Worm (Caenorhabditis elegans): ENCODE data around the gene F49F1.2.

The F49F1.2 gene

DNA sequence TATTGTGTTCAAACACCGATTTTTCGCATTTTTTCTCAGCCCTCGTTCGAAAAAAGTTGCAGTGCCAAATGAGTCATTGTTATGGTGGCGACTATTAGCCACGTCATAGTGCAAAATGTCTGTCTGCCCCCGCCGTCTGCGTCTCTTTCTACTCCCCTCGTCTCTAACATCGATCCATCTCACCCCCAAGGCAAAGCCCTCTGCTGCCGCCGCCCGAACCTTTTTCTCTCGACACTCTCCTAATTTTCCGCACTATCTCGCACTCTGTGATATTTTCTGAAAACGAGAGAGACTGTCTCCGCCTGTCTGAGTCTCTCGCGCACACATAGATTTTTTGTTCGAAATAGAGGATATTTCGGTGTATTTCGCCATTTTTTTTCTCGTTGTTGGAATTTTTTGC, 22.7 kb upstream of the F49F1.2 start (continued):
- TF ChIP-seq sma-9 (GFP tag; optimal IDR thresholded peaks at IDR 0.05) (peak; percentile 89), sma-9 (tag; optimal IDR thresholded peaks at IDR 0.05) (no peak), unc-39 (tag; optimal IDR thresholded peaks at IDR 0.05) (no peak), lin-13 (GFP tag; optimal IDR thresholded peaks at IDR 0.05) (peak; percentile 66), nhr-25 (tag; optimal IDR thresholded peaks at IDR 0.05) (peak; percentile 51), ZK546.5 (tag; optimal IDR thresholded peaks at IDR 0.05) (no peak), R02D3.7 (tag; optimal IDR thresholded peaks at IDR 0.05) (no peak), zag-1 (tag; optimal IDR thresholded peaks at IDR 0.05) (peak; percentile 54), mab-5 (tag; optimal IDR thresholded peaks at IDR 0.05) (peak; percentile 23), egl-27 (tag; optimal IDR thresholded peaks at IDR 0.05) (peak; percentile 67), skn-1 (tag; optimal IDR thresholded peaks at IDR 0.05) (no peak)

ce11 chrIV:4094364-4094763, 21.4 kb upstream of the F49F1.2 start:
- TF ChIP-seq elt-1 (tag; optimal IDR thresholded peaks at IDR 0.05) (no peak), nhr-23 (tag; optimal IDR thresholded peaks at IDR 0.05) (no peak), unc-55 (GFP tag; optimal IDR thresholded peaks at IDR 0.05) (peak; percentile 0), nhr-77 (tag; optimal IDR thresholded peaks at IDR 0.05) (no peak), ZK546.5 (tag; optimal IDR thresholded peaks at IDR 0.05) (no peak)

DNA sequence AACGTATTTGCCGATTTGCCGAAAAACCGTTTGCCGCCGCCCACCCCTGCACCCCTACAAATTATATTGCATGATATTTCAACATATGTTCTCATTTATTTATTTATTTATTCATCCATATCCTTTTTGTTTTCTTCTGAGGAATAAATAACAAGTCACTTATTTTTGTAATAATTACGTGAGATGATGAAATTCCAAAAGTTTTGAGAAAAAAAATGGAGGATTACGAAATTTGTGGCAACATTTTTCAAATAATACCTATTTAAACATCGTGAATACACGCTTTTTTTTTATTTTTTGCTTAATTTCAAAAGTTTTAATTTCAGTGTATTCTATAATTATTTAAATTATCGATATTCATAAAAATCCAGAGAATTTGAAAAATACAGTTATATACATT, 18.8 kb upstream of the F49F1.2 start:
- TF ChIP-seq lin-11 (tag; optimal IDR thresholded peaks at IDR 0.05) (no peak), ztf-11 (tag; optimal IDR thresholded peaks at IDR 0.05) (no peak), gmeb-1 (tag; optimal IDR thresholded peaks at IDR 0.05) (no peak), nhr-6 (tag; optimal IDR thresholded peaks at IDR 0.05) (no peak), nhr-129 (tag; optimal IDR thresholded peaks at IDR 0.05) (peak; percentile 26), nhr-77 (tag; optimal IDR thresholded peaks at IDR 0.05) (no peak), mdl-1 (tag; optimal IDR thresholded peaks at IDR 0.05) (no peak)

ce11 chrIV:4099773-4100172, 16.0 kb upstream of the F49F1.2 start:
- TF ChIP-seq sma-3 (GFP tag; optimal IDR thresholded peaks at IDR 0.05) = no peak
- no peak for TF ChIP-seq nhr-77 (tag; optimal IDR thresholded peaks at IDR 0.05)
- peak; percentile 10 for TF ChIP-seq nhr-129 (tag; optimal IDR thresholded peaks at IDR 0.05)
- TF ChIP-seq nhr-12 (tag; optimal IDR thresholded peaks at IDR 0.05) = no peak
- peak in 1 of 2 experiments; percentile 13 for TF ChIP-seq lsy-2 (tag; optimal IDR thresholded peaks at IDR 0.05)

DNA sequence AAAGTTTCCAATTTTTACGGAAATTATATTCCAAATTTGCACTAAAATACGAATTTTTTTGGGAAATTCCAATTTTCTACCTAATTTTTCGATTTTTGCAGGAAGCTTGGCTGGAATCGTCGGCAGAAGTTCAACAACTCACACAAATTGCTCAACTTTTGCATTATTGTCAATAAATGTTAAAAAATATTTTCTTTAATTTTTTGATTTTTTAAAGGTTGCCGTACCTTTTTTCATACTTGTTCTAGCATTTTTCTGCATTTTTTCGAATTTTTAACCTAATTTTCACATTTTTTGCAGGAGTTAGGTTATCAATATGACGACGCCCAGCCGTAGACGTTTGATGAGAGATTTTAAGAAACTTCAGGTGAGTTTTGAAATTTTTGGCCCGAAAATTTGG, 13.0 kb upstream of the F49F1.2 start, which contains the start of gene ubc-1:
TSS of gene ubc-1 (plus strand) at position 301 of the 400 bp plus-strand sequence.
- TF ChIP-seq unc-62 (GFP tag; optimal IDR thresholded peaks at IDR 0.05) = no peak
- no peak for TF ChIP-seq ztf-1 (GFP tag; conservative IDR thresholded peaks at IDR 0.05)
- no peak for TF ChIP-seq lin-39 (tag; optimal IDR thresholded peaks at IDR 0.05)
- no peak for TF ChIP-seq lin-11 (tag; optimal IDR thresholded peaks at IDR 0.05)
- no peak for TF ChIP-seq nhr-6 (tag; optimal IDR thresholded peaks at IDR 0.05)
- TF ChIP-seq lin-13 (GFP tag; optimal IDR thresholded peaks at IDR 0.05) = no peak
- TF ChIP-seq alr-1 (tag; optimal IDR thresholded peaks at IDR 0.05) = no peak
- no peak for TF ChIP-seq peb-1 (tag; optimal IDR thresholded peaks at IDR 0.05)
- TF ChIP-seq snpc-4 (tag; optimal IDR thresholded peaks at IDR 0.05) = no peak
- TF ChIP-seq egl-27 (tag; optimal IDR thresholded peaks at IDR 0.05) = no peak
- no peak for TF ChIP-seq elt-1 (tag; optimal IDR thresholded peaks at IDR 0.05)
- TF ChIP-seq nhr-12 (tag; optimal IDR thresholded peaks at IDR 0.05) = no peak
- no peak for TF ChIP-seq ceh-82 (tag; optimal IDR thresholded peaks at IDR 0.05)
- TF ChIP-seq Y55F3AM.14 (GFP tag; optimal IDR thresholded peaks at IDR 0.05) = no peak
- TF ChIP-seq nhr-77 (tag; optimal IDR thresholded peaks at IDR 0.05) = no peak
- no peak for TF ChIP-seq nhr-10 (tag; optimal IDR thresholded peaks at IDR 0.05)
- no peak for TF ChIP-seq blmp-1 (tag; optimal IDR thresholded peaks at IDR 0.05; ENCODE audit: insufficient read depth)
- no peak for TF ChIP-seq lsy-2 (tag; optimal IDR thresholded peaks at IDR 0.05)

DNA sequence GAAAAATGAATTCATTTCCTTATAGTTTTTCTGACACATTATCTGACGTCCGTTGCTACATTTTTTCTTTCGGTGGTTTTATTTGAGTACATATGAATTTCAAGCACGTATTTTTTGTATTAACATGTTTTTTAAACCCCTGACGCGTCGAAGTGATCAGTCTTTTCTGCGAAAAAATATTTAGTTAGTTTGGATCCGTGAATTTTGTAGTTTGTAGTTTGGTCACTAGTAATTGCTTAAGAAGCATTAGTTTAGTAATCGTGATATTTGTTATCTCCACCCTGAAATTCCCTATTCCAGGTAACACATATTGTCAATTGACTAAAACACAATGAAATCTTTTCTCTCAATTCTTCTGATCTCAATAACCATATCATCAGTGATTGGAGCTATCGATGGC, 7.0 kb upstream of the F49F1.2 start, which contains the start of gene C35B1.7:
TSS of gene C35B1.7 (plus strand) at position 301 of the 400 bp plus-strand sequence.
- TF ChIP-seq unc-55 (GFP tag; optimal IDR thresholded peaks at IDR 0.05) (no peak), nhr-6 (tag; optimal IDR thresholded peaks at IDR 0.05) (no peak), alr-1 (tag; optimal IDR thresholded peaks at IDR 0.05) (no peak), nhr-12 (tag; optimal IDR thresholded peaks at IDR 0.05) (no peak), fos-1 (tag; optimal IDR thresholded peaks at IDR 0.05) (no peak), sma-9 (GFP tag; optimal IDR thresholded peaks at IDR 0.05) (no peak), sma-9 (tag; optimal IDR thresholded peaks at IDR 0.05) (no peak), F13H6.1 (tag; optimal IDR thresholded peaks at IDR 0.05) (no peak), sma-3 (GFP tag; optimal IDR thresholded peaks at IDR 0.05) (no peak), ztf-11 (tag; optimal IDR thresholded peaks at IDR 0.05) (no peak), sem-4 (tag; optimal IDR thresholded peaks at IDR 0.05) (no peak), unc-62 (GFP tag; optimal IDR thresholded peaks at IDR 0.05) (no peak), aly-2 (tag; optimal IDR thresholded peaks at IDR 0.05) (no peak), snpc-4 (tag; optimal IDR thresholded peaks at IDR 0.05) (no peak), gmeb-1 (tag; optimal IDR thresholded peaks at IDR 0.05) (no peak), zag-1 (tag; optimal IDR thresholded peaks at IDR 0.05) (no peak)
